Worm (Caenorhabditis elegans) whole organism, late embryonic: Measurements from ENCODE around the gene C04F6.7.

ENCODE experiments used
- C08G9.2 ChIP-seq: sonication (generic microtip); optimal IDR thresholded peaks from 2 replicates; lab custom pipeline; 2016; ENCODE audit warnings: mild to moderate bottlenecking, missing genetic modification characterization, moderate library complexity, missing compliant biosample characterization
- C38D4.7 ChIP-seq: fragments of 200-800 bp; sonication (Bioruptor generic); optimal IDR thresholded peaks from 2 replicates; lab custom pipeline; 2018; ENCODE audit warnings: mild to moderate bottlenecking, missing genetic modification characterization, moderate library complexity, missing compliant biosample characterization
- F13H6.1 ChIP-seq: sonication (generic microtip); optimal IDR thresholded peaks from 2 replicates; lab custom pipeline; 2016; ENCODE audit warnings: missing genetic modification characterization, missing compliant biosample characterization
- K09A11.1 ChIP-seq: sonication (generic microtip); optimal IDR thresholded peaks from 2 replicates; lab custom pipeline; 2017; ENCODE audit warnings: antibody characterized with exemption, mild to moderate bottlenecking, missing genetic modification characterization, missing compliant biosample characterization; ENCODE audit not compliant: insufficient read depth
- T23F11.4 ChIP-seq: fragments of 200-800 bp; sonication (Bioruptor generic); optimal IDR thresholded peaks from 2 replicates; lab custom pipeline; 2018; ENCODE audit warnings: mild to moderate bottlenecking, missing genetic modification characterization, missing compliant biosample characterization
- Y22D7AL.16 ChIP-seq: sonication (generic microtip); optimal IDR thresholded peaks from 2 replicates; lab custom pipeline; 2016; ENCODE audit warnings: missing genetic modification characterization, missing compliant biosample characterization
- ahr-1 ChIP-seq: sonication (generic microtip); optimal IDR thresholded peaks from 2 replicates; lab custom pipeline; 2016; ENCODE audit warnings: missing genetic modification characterization, missing compliant biosample characterization
- ama-1 ChIP-seq: fragments of 150-350 bp; optimal IDR thresholded peaks from 2 replicates; lab custom pipeline; 2014
- ceh-19 ChIP-seq: fragments of 200-800 bp; sonication (Bioruptor generic); optimal IDR thresholded peaks from 2 replicates; lab custom pipeline; 2018; ENCODE audit warnings: mild to moderate bottlenecking, missing genetic modification characterization, missing compliant biosample characterization
- ceh-2 ChIP-seq: sonication (generic microtip); optimal IDR thresholded peaks from 2 replicates; lab custom pipeline; 2016; ENCODE audit warnings: missing genotype, missing genetic modification characterization, missing compliant biosample characterization
- ceh-22 ChIP-seq: sonication (generic microtip); optimal IDR thresholded peaks from 2 replicates; lab custom pipeline; 2017; ENCODE audit warnings: missing biosample characterization, missing genetic modification characterization
- ceh-30 ChIP-seq: fragments of 150-350 bp; optimal IDR thresholded peaks from 2 replicates; lab custom pipeline; 2014; ENCODE audit warnings: missing biosample characterization, missing genetic modification characterization
- ceh-45 ChIP-seq: fragments of 200-800 bp; sonication (Bioruptor generic); IDR thresholded peaks from 2 replicates; pipeline ENCODE4 v1.3.6; 2022; ENCODE audit warnings: missing genetic modification reagents, missing genetic modification characterization, missing compliant biosample characterization
- ceh-48 ChIP-seq: sonication (generic microtip); optimal IDR thresholded peaks from 2 replicates; lab custom pipeline; 2016; ENCODE audit warnings: missing genetic modification characterization, inconsistent platforms, missing compliant biosample characterization
- dve-1 ChIP-seq: sonication (generic microtip); optimal IDR thresholded peaks from 2 replicates; lab custom pipeline; 2017; ENCODE audit warnings: antibody characterized with exemption, mild to moderate bottlenecking, missing genetic modification characterization, missing compliant biosample characterization
- ets-4 ChIP-seq: sonication (generic microtip); optimal IDR thresholded peaks from 2 replicates; lab custom pipeline; 2016; ENCODE audit warnings: missing genetic modification characterization, missing compliant biosample characterization
- eyg-1 ChIP-seq: sonication (generic microtip); optimal IDR thresholded peaks from 2 replicates; lab custom pipeline; 2016; ENCODE audit warnings: missing genotype, missing genetic modification characterization, missing compliant biosample characterization
- gmeb-2 ChIP-seq: sonication (generic microtip); optimal IDR thresholded peaks from 2 replicates; lab custom pipeline; 2016; ENCODE audit warnings: missing genetic modification characterization, inconsistent platforms, missing compliant biosample characterization
- hlh-15 ChIP-seq: sonication (generic microtip); optimal IDR thresholded peaks from 2 replicates; lab custom pipeline; 2016; ENCODE audit warnings: missing genetic modification characterization, missing compliant biosample characterization
- hlh-30 ChIP-seq: sonication (generic microtip); optimal IDR thresholded peaks from 2 replicates; lab custom pipeline; 2017; ENCODE audit warnings: antibody characterized with exemption, missing genetic modification characterization, missing compliant biosample characterization; ENCODE audit not compliant: insufficient read depth
- hlh-6 ChIP-seq: sonication (generic microtip); optimal IDR thresholded peaks from 2 replicates; lab custom pipeline; 2016; ENCODE audit warnings: missing genotype, missing genetic modification characterization, missing compliant biosample characterization
- hlh-8 ChIP-seq: sonication (generic microtip); optimal IDR thresholded peaks from 2 replicates; lab custom pipeline; 2016; ENCODE audit warnings: missing genotype, missing genetic modification characterization, missing compliant biosample characterization
- lim-6 ChIP-seq: sonication (generic microtip); optimal IDR thresholded peaks from 2 replicates; lab custom pipeline; 2016; ENCODE audit warnings: missing genetic modification characterization, missing compliant biosample characterization
- madf-2 ChIP-seq: sonication (generic microtip); optimal IDR thresholded peaks from 2 replicates; lab custom pipeline; 2017; ENCODE audit warnings: missing genetic modification characterization, missing compliant biosample characterization
- mec-3 ChIP-seq: sonication (generic microtip); optimal IDR thresholded peaks from 2 replicates; lab custom pipeline; 2016; ENCODE audit warnings: borderline replicate concordance, missing genetic modification characterization, missing compliant biosample characterization
- nfya-1 ChIP-seq: sonication (generic microtip); optimal IDR thresholded peaks from 2 replicates; lab custom pipeline; 2017; ENCODE audit warnings: missing genetic modification characterization, mild to moderate bottlenecking, missing compliant biosample characterization, antibody characterized with exemption, moderate library complexity
- pat-9 ChIP-seq: fragments of 200-800 bp; sonication (Bioruptor generic); optimal IDR thresholded peaks from 2 replicates; lab custom pipeline; 2018; ENCODE audit warnings: mild to moderate bottlenecking, missing genetic modification characterization, moderate library complexity, missing compliant biosample characterization
- pax-1 ChIP-seq: fragments of 150-350 bp; optimal IDR thresholded peaks from 2 replicates; lab custom pipeline; 2014; ENCODE audit warnings: missing biosample characterization, missing genetic modification characterization
- pha-4 ChIP-seq: fragments of 150-350 bp; optimal IDR thresholded peaks from 2 replicates; lab custom pipeline; 2018; ENCODE audit warnings: missing biosample characterization, missing genetic modification reagents, missing genetic modification characterization
- pqm-1 ChIP-seq: sonication (generic microtip); optimal IDR thresholded peaks from 2 replicates; lab custom pipeline; 2016; ENCODE audit warnings: missing genetic modification characterization, missing compliant biosample characterization
- pros-1 ChIP-seq: fragments of 150-350 bp; optimal IDR thresholded peaks from 2 replicates; lab custom pipeline; 2014; ENCODE audit warnings: missing biosample characterization, missing genetic modification reagents, missing genetic modification characterization
- ref-2 ChIP-seq: sonication (generic microtip); optimal IDR thresholded peaks from 2 replicates; lab custom pipeline; 2016; ENCODE audit warnings: missing genetic modification characterization, missing compliant biosample characterization
- rnt-1 ChIP-seq: sonication (generic microtip); optimal IDR thresholded peaks from 2 replicates; lab custom pipeline; 2016; ENCODE audit warnings: missing genetic modification characterization, missing compliant biosample characterization
- sox-2 ChIP-seq: fragments of 200-800 bp; sonication (Bioruptor generic); IDR thresholded peaks from 2 replicates; pipeline ENCODE4 v1.3.6; 2022; ENCODE audit warnings: missing genetic modification reagents, missing genetic modification characterization, missing compliant biosample characterization
- sox-4 ChIP-seq: sonication (generic microtip); optimal IDR thresholded peaks from 2 replicates; lab custom pipeline; 2017; ENCODE audit warnings: mild to moderate bottlenecking, missing genetic modification characterization, inconsistent platforms, missing compliant biosample characterization
- syd-9 ChIP-seq: sonication (generic microtip); optimal IDR thresholded peaks from 2 replicates; lab custom pipeline; 2016; ENCODE audit warnings: mild to moderate bottlenecking, missing genetic modification characterization, moderate library complexity, missing compliant biosample characterization
- tbx-2 ChIP-seq: sonication (generic microtip); optimal IDR thresholded peaks from 2 replicates; lab custom pipeline; 2016; ENCODE audit warnings: missing genetic modification characterization, missing compliant biosample characterization
- tbx-7 ChIP-seq: sonication (generic microtip); optimal IDR thresholded peaks from 2 replicates; lab custom pipeline; 2016; ENCODE audit warnings: missing genotype, missing genetic modification characterization, missing compliant biosample characterization
- unc-3 ChIP-seq, 2 experiments: fragments of 200-800 bp in 1 of 2; sonication (Bioruptor generic) in 1 of 2; sonication (generic microtip) in 1 of 2; conservative IDR thresholded peaks in 1 of 2; optimal IDR thresholded peaks in 1 of 2; 2 replicates each; pipeline versions ENCODE4 v1.3.6 to Lab custom; 2016 to 2022; ENCODE audit warnings: missing compliant biosample characterization in 2 of 2, missing genetic modification characterization in 2 of 2, missing genetic modification reagents in 1 of 2
- ztf-16 ChIP-seq: sonication (generic microtip); optimal IDR thresholded peaks from 2 replicates; lab custom pipeline; 2017; ENCODE audit warnings: missing genetic modification characterization, missing compliant biosample characterization

C04F6.7 gene

DNA sequence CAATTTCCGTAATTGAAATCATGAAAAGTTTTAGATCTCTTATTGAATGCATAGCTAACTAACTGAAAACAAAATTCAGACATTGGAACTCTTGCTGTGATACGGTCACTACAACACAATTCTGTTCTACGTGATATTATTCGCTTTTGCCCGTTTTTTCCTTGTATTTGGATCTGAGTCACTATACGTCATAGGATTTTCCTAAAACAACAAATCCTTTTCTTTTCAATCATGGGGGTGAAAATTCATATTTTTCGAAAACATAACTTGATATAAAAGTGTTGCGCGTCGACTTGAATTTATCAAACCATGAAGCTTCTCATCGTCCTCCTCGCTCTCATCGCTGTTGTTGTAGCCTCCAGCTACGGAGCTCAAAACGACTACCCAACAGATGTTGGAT lies 27.0 kb upstream of the C04F6.7 start, which contains the start of gene ZK813.1:
Gene ZK813.1, plus strand, starts transcription at position 301 of the 400 bp plus-strand sequence.
- TF ChIP-seq K09A11.1 (no peak), gmeb-2 (tag; lab: Kevin White, UChicago) (no peak), pax-1 (tag; lab: Kevin White, UChicago) (no peak), ceh-30 (tag; lab: Kevin White, UChicago) (no peak), hlh-8 (tag; lab: Kevin White, UChicago) (no peak), tbx-2 (tag; lab: Kevin White, UChicago) (no peak), ceh-19 (GFP tag; lab: Kevin White, UChicago) (no peak), pros-1 (tag; lab: Kevin White, UChicago) (no peak), syd-9 (tag; lab: Kevin White, UChicago) (no peak), ztf-16 (tag; lab: Kevin White, UChicago) (no peak), ceh-22 (no peak), Y22D7AL.16 (tag; lab: Kevin White, UChicago) (no peak), ceh-48 (no peak), ets-4 (tag; lab: Kevin White, UChicago) (no peak), hlh-30 (tag; lab: Kevin White, UChicago) (no peak), sox-4 (no peak), mec-3 (tag; lab: Kevin White, UChicago) (no peak), pat-9 (tag; lab: Kevin White, UChicago) (no peak)

DNA sequence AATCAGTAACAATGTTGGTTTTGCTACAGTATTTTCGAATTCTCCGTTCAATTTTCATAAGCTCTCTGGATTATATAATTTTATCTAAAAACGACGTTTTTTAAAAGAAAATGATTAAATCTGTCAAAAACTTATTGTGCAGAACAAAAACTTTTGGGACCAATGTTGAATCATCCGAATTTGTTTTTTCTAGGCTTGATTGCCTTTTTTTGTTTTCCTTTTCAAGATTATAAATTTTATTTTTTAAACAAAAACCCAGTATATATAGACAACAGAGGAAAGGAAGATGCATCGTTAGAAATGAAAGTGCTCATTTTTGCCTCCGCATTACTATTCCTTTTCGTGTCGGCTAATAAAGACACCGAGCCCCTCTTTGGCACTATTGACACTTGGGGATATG lies 25.5 kb upstream of the C04F6.7 start, which contains the start of gene ZK813.7:
Gene ZK813.7, plus strand, starts transcription at position 301 of the 400 bp plus-strand sequence.
- TF ChIP-seq C08G9.2 (no peak), mec-3 (tag; lab: Kevin White, UChicago) (no peak), eyg-1 (tag; lab: Kevin White, UChicago) (no peak), F13H6.1 (tag; lab: Kevin White, UChicago) (no peak), rnt-1 (tag; lab: Kevin White, UChicago) (no peak), C38D4.7 (GFP tag; lab: Kevin White, UChicago) (no peak), hlh-15 (tag; lab: Kevin White, UChicago) (no peak), hlh-6 (tag; lab: Kevin White, UChicago) (no peak)

DNA sequence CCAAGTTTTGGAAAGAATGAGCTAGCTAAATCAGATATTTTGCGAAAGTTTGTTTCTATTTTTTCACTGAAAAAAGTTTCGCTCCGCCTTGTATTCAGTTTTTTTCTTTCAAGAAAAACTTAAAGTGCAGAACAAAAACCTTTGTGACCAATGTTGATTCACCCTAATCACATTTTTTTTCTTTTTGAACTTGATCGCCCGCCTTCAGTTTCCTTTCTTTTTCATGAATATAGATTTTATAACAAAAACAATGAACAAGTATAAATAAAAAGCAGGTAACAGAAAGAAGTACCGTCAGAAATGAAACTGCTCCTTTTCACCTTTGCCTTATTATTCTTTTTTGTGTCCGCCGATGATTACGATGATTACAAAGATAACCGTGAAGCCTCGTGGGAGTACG lies 24.5 kb upstream of the C04F6.7 start, which contains the start of gene ZK813.2:
Gene ZK813.2, plus strand, starts transcription at position 301 of the 400 bp plus-strand sequence.
- TF ChIP-seq C08G9.2 (no peak), lim-6 (tag; lab: Kevin White, UChicago) (no peak), ahr-1 (tag; lab: Kevin White, UChicago) (no peak), ama-1 (no peak)

DNA sequence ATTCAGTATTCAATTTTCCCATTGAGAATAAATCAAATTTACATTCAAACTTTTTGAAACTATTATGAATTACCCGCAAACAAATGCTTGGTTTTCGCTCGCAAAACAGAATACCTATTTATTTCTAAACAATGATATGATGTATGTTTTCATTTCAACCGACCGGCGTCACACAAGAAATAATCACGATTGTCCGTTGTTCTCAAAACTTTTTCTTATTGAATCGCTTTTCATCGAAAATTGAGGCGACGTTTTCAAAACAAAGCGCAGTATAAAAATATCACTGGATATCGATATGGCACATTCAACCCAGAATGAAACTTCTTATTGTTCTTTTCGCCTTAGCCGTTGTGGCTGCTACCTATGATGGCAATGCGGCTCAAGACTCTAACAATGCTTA lies 22.6 kb upstream of the C04F6.7 start, which contains the start of gene ZK813.3:
Gene ZK813.3, plus strand, starts transcription at position 301 of the 400 bp plus-strand sequence.
- no peak for TF ChIP-seq dve-1 (tag; lab: Kevin White, UChicago)
- no peak for TF ChIP-seq Y22D7AL.16 (tag; lab: Kevin White, UChicago)
- TF ChIP-seq ref-2 (tag; lab: Kevin White, UChicago) = no peak
- no peak for TF ChIP-seq nfya-1
- no peak for TF ChIP-seq pqm-1 (tag; lab: Kevin White, UChicago)
- TF ChIP-seq mec-3 (tag; lab: Kevin White, UChicago) = no peak
- no peak for TF ChIP-seq ceh-45 (GFP tag; lab: Robert Waterston, UW)
- no peak for TF ChIP-seq tbx-7 (tag; lab: Kevin White, UChicago)
- no peak for TF ChIP-seq K09A11.1
- TF ChIP-seq T23F11.4 (GFP tag; lab: Kevin White, UChicago) = no peak
- TF ChIP-seq madf-2 (tag; lab: Kevin White, UChicago) = no peak
- no peak for TF ChIP-seq sox-2 (GFP tag; lab: Robert Waterston, UW)
- no peak for TF ChIP-seq pha-4 (tag; lab: Kevin White, UChicago)
- no peak for TF ChIP-seq tbx-2 (tag; lab: Kevin White, UChicago)
- no peak for TF ChIP-seq unc-3 (GFP tag; conservative IDR thresholded peaks at IDR 0.05; lab: Robert Waterston, UW)
- no peak for TF ChIP-seq unc-3 (tag; optimal IDR thresholded peaks at IDR 0.05; lab: Kevin White, UChicago)
- TF ChIP-seq ceh-2 (tag; lab: Kevin White, UChicago) = no peak
